Worm (Caenorhabditis elegans) whole organism, early embryonic: ENCODE data around the gene F56C4.2.
"Not testable (repeated sequence)": the region's sequence is repeated elsewhere in the genome, so short reads cannot be mapped to it uniquely, and the experiment has no call there.

ENCODE experiments used
- B0310.2 ChIP-seq: sonication (generic microtip); optimal IDR thresholded peaks from 2 replicates; lab custom pipeline; 2016; ENCODE audit warnings: mild to moderate bottlenecking, missing genetic modification characterization, missing compliant biosample characterization
- F13C5.2 ChIP-seq: sonication (generic microtip); optimal IDR thresholded peaks from 2 replicates; lab custom pipeline; 2017; ENCODE audit warnings: mild to moderate bottlenecking, missing genetic modification characterization, inconsistent platforms, missing compliant biosample characterization
- aly-1 ChIP-seq: sonication (generic microtip); optimal IDR thresholded peaks from 2 replicates; lab custom pipeline; 2016; ENCODE audit warnings: missing genetic modification characterization, missing compliant biosample characterization
- ama-1 ChIP-seq: fragments of 150-350 bp; optimal IDR thresholded peaks from 2 replicates; lab custom pipeline; 2014
- ceh-13 ChIP-seq: fragments of 200-800 bp; sonication (Bioruptor generic); optimal IDR thresholded peaks from 2 replicates; lab custom pipeline; 2018; ENCODE audit warnings: mild to moderate bottlenecking, missing genetic modification characterization, missing compliant biosample characterization
- ceh-36 ChIP-seq: sonication (generic microtip); optimal IDR thresholded peaks from 2 replicates; lab custom pipeline; 2016; ENCODE audit warnings: missing genetic modification characterization, inconsistent platforms, missing compliant biosample characterization
- ets-7 ChIP-seq: sonication (generic microtip); optimal IDR thresholded peaks from 2 replicates; lab custom pipeline; 2016; ENCODE audit warnings: missing genotype, missing genetic modification characterization, missing compliant biosample characterization
- flt-1 ChIP-seq: fragments of 200-800 bp; sonication (Bioruptor generic); IDR thresholded peaks from 2 replicates; pipeline ENCODE4 v1.3.6; 2022; ENCODE audit warnings: missing genetic modification characterization, missing compliant biosample characterization
- hmbx-1 ChIP-seq: sonication (generic microtip); optimal IDR thresholded peaks from 2 replicates; lab custom pipeline; 2016; ENCODE audit warnings: mild to moderate bottlenecking, missing genetic modification characterization, missing compliant biosample characterization
- hmg-4 ChIP-seq: fragments of 200-800 bp; sonication (Bioruptor generic); optimal IDR thresholded peaks from 2 replicates; lab custom pipeline; 2018; ENCODE audit warnings: mild to moderate bottlenecking, missing genetic modification characterization, missing compliant biosample characterization
- hnd-1 ChIP-seq: sonication (generic microtip); optimal IDR thresholded peaks from 2 replicates; lab custom pipeline; 2016; ENCODE audit warnings: missing genetic modification characterization, missing compliant biosample characterization
- pes-1 ChIP-seq: fragments of 200-800 bp; sonication (Bioruptor generic); IDR thresholded peaks from 2 replicates; pipeline ENCODE4 v1.3.6; 2022; ENCODE audit warnings: missing genetic modification reagents, missing genetic modification characterization, missing compliant biosample characterization
- scrt-1 ChIP-seq: fragments of 200-800 bp; sonication (Bioruptor generic); IDR thresholded peaks from 2 replicates; pipeline ENCODE4 v1.3.6; 2022; ENCODE audit warnings: missing genetic modification characterization, missing compliant biosample characterization
- sea-1 ChIP-seq: fragments of 200-800 bp; sonication (Bioruptor generic); conservative IDR thresholded peaks from 2 replicates; pipeline ENCODE4 v1.3.6; 2022; ENCODE audit warnings: missing genetic modification characterization, missing compliant biosample characterization
- tbx-11 ChIP-seq: fragments of 200-800 bp; sonication (Bioruptor generic); IDR thresholded peaks from 2 replicates; pipeline ENCODE4 v1.3.6; 2022; ENCODE audit warnings: missing genetic modification characterization, missing compliant biosample characterization
- tbx-37 ChIP-seq: fragments of 200-800 bp; sonication (Bioruptor generic); conservative IDR thresholded peaks from 2 replicates; pipeline ENCODE4 v1.3.6; 2022; ENCODE audit warnings: missing genetic modification reagents, missing genetic modification characterization, missing compliant biosample characterization
- tra-4 ChIP-seq: sonication (generic microtip); optimal IDR thresholded peaks from 2 replicates; lab custom pipeline; 2017; ENCODE audit warnings: missing genetic modification characterization, missing compliant biosample characterization

F56C4.2 gene

DNA sequence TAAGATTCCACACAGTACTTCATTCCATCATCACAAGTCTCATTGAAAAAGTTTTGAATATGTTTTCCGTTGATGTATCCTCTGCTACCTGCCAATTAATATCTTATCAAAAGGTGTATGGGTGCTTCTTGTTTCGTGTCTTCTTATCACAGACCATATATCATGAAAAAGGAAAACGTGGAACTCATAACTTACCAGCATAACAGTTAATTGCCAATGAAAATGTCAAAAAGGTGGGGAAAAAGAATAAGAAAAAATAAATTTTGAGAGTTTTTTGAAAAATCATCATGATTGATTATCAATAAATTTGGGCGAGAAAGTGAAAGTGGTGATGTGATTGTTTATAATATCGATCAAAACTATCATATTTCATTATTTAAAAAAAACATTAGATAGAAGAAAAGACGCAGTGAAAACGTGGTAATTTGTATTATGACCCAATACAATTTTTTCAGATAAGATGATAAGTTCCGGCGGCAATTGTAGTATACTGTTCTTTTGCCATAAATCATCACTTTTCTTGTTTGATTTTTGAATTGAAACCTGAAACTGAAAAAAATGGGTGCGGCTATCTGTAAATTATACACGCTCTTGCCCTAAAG is 8.0 kb upstream of the F56C4.2 start, which contains the start of gene F56C4.4:
Gene F56C4.4, minus strand, starts transcription at position 315 of the 602 bp plus-strand sequence.
- TF ChIP-seq sea-1 (GFP tag; lab: Robert Waterston, UW) (no peak), hmbx-1 (tag; lab: Kevin White, UChicago) (no peak), hnd-1 (no peak), ama-1 (no peak), F13C5.2 (tag; lab: Kevin White, UChicago) (no peak), scrt-1 (no peak), tbx-37 (GFP tag; lab: Robert Waterston, UW) (no peak), ceh-36 (tag; lab: Kevin White, UChicago) (no peak), aly-1 (tag; lab: Kevin White, UChicago) (no peak), B0310.2 (no peak), ets-7 (tag; lab: Kevin White, UChicago) (no peak), tra-4 (tag; lab: Kevin White, UChicago) (no peak), ceh-13 (no peak), pes-1 (GFP tag; lab: Robert Waterston, UW) (no peak), tbx-11 (GFP tag; lab: Robert Waterston, UW) (no peak)

DNA sequence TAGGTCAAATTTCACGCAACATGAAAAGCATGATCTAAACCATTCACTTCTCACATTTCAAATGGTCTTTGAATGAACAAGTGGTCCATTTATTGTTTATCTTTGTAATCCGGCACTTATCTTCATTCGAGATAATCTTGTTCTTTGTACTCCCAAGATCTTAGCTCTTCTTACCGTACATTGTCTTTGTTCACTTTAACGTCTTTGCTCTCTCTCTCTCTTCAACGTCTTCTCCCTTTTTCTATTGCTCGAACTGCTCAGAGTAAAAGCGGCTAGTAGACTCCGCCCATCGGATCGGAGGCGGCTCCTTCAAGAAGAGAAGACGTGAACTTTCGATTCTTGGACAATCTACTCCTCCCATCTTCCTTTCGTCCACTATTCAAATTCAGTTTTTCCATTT is 2.4 kb upstream of the F56C4.2 start, which contains the start of gene F56C4.1:
Gene F56C4.1, plus strand, starts transcription at position 301 of the 400 bp plus-strand sequence.
- TF ChIP-seq ceh-13 (no peak), B0310.2 (no peak), ama-1 (no peak), ets-7 (tag; lab: Kevin White, UChicago) (no peak), tbx-11 (GFP tag; lab: Robert Waterston, UW) (no peak), scrt-1 (no peak), ceh-36 (tag; lab: Kevin White, UChicago) (no peak), flt-1 (GFP tag; lab: Robert Waterston, UW) (no peak), pes-1 (GFP tag; lab: Robert Waterston, UW) (no peak), F13C5.2 (tag; lab: Kevin White, UChicago) (no peak), aly-1 (tag; lab: Kevin White, UChicago) (no peak), hmg-4 (GFP tag; lab: Kevin White, UChicago) (no peak)

DNA sequence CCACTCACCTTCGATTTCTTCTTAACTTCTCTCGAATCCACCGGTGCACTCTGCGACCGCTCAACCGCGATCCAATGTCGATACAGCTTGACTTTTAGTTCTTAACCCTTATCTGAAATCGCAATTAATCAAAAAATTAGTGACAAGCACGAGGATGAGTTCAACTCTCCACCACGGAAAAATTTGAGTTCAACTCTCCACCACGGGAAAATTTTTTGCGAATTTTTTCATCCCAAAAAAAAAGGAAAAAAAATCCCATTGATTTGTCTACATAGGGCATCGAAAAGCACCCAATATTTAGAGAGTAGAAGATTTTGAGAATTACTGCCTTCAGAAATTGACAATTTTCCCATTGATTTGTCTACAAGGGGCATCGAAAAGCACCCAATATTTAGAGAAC is 15.0 kb downstream of the F56C4.2 start, which contains the start of gene glb-19:
Gene glb-19, minus strand, starts transcription at position 101 of the 400 bp plus-strand sequence.
- not testable (repeated sequence) for TF ChIP-seq hmbx-1 (tag; lab: Kevin White, UChicago); pes-1 (GFP tag; lab: Robert Waterston, UW); ets-7 (tag; lab: Kevin White, UChicago)

ce11 chrIV:10656770-10657323 is 17.8 kb downstream of the F56C4.2 start, which contains the start of gene K08C7.1:
Gene K08C7.1, plus strand, starts transcription at chrIV:10656812.
- TF ChIP-seq scrt-1: no peak
- TF ChIP-seq tbx-37 (GFP tag; lab: Robert Waterston, UW): no peak
- TF ChIP-seq pes-1 (GFP tag; lab: Robert Waterston, UW): no peak
- no peak for TF ChIP-seq aly-1 (tag; lab: Kevin White, UChicago)
- no peak for TF ChIP-seq sea-1 (GFP tag; lab: Robert Waterston, UW)
- TF ChIP-seq flt-1 (GFP tag; lab: Robert Waterston, UW): no peak
- no peak for TF ChIP-seq tra-4 (tag; lab: Kevin White, UChicago)
- no peak for TF ChIP-seq ceh-13
- no peak for TF ChIP-seq hmbx-1 (tag; lab: Kevin White, UChicago)
- TF ChIP-seq hmg-4 (GFP tag; lab: Kevin White, UChicago): no peak
- TF ChIP-seq B0310.2: no peak
- no peak for TF ChIP-seq ceh-36 (tag; lab: Kevin White, UChicago)

DNA sequence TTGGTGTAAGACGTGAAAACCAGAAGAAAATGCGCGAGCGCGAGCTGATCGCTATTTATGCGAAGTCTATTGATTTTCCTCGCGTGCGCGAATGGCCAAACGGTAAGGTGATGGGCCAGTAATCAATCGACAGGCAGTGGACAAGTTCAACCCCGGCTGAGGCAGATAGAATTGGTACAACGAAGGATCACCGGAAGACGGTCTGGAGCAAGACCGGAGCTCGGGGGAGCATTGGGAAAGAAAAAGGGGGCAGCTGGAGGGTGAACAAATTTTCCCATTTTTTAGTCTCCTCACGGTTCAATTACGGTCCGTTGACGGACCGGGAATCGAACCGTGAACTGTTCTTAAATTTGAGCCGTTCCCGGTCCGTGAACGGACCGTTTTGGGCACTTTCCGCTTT is 19.3 kb downstream of the F56C4.2 start:
- peak; percentile 52; the same call in 1 of the 2 replicates for TF ChIP-seq scrt-1

DNA sequence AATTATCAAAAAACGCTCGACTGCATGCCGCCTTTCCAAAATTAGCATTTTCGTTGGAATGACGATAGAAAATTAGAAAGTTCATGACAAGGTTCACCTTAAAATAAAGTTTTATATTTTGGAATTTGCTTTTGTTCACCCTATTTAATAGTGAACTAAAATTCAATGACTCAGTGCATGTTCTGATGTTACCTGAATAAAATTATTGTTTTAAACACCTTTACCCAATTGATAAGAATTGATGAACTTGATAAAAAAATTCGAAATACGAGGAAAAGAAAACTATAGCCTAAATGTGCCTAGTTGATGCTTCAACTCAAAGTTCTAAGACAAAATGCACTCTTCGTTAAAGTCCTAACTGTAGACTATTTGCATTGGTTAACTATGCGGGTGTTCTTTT is 22.0 kb downstream of the F56C4.2 start:
- no peak for TF ChIP-seq hmbx-1 (tag; lab: Kevin White, UChicago)
- no peak for TF ChIP-seq tbx-11 (GFP tag; lab: Robert Waterston, UW)
- no peak for TF ChIP-seq ceh-13
- TF ChIP-seq B0310.2: no peak
- TF ChIP-seq tra-4 (tag; lab: Kevin White, UChicago): no peak
- TF ChIP-seq ets-7 (tag; lab: Kevin White, UChicago): no peak

ce11 chrIV:10661760-10662159 is 22.7 kb downstream of the F56C4.2 start, which contains the start of gene fmo-1:
Gene fmo-1, plus strand, starts transcription at chrIV:10661857.
- TF ChIP-seq B0310.2 (no peak), F13C5.2 (tag; lab: Kevin White, UChicago) (no peak), pes-1 (GFP tag; lab: Robert Waterston, UW) (no peak), sea-1 (GFP tag; lab: Robert Waterston, UW) (no peak), flt-1 (GFP tag; lab: Robert Waterston, UW) (no peak), aly-1 (tag; lab: Kevin White, UChicago) (no peak), ama-1 (no peak), scrt-1 (no peak), tra-4 (tag; lab: Kevin White, UChicago) (no peak), ets-7 (tag; lab: Kevin White, UChicago) (no peak), ceh-13 (no peak), hnd-1 (no peak), hmg-4 (GFP tag; lab: Kevin White, UChicago) (no peak)

ce11 chrIV:10664134-10664533 is 25.1 kb downstream of the F56C4.2 start, which contains the start of gene K08C7.7:
Gene K08C7.7, plus strand, starts transcription at chrIV:10664434.
- TF ChIP-seq hmbx-1 (tag; lab: Kevin White, UChicago) (no peak), pes-1 (GFP tag; lab: Robert Waterston, UW) (no peak), tra-4 (tag; lab: Kevin White, UChicago) (no peak), hnd-1 (no peak), hmg-4 (GFP tag; lab: Kevin White, UChicago) (no peak), tbx-37 (GFP tag; lab: Robert Waterston, UW) (no peak), ceh-13 (no peak), scrt-1 (no peak), sea-1 (GFP tag; lab: Robert Waterston, UW) (no peak), aly-1 (tag; lab: Kevin White, UChicago) (no peak), ama-1 (no peak)
